Worm (Caenorhabditis elegans): ENCODE results near the gene ets-6.

- TF ChIP-seq nhr-237 (tag; optimal IDR thresholded peaks at IDR 0.05): no peak
- no peak for TF ChIP-seq pha-4 (tag; optimal IDR thresholded peaks at IDR 0.05)
- no peak for TF ChIP-seq lsy-2 (tag; optimal IDR thresholded peaks at IDR 0.05)
- no peak for TF ChIP-seq unc-62 (GFP tag; optimal IDR thresholded peaks at IDR 0.05)
- no peak for TF ChIP-seq nhr-12 (tag; optimal IDR thresholded peaks at IDR 0.05)
- TF ChIP-seq mep-1 (tag; optimal IDR thresholded peaks at IDR 0.05): no peak
- TF ChIP-seq nhr-28 (tag; optimal IDR thresholded peaks at IDR 0.05): no peak
- TF ChIP-seq blmp-1 (tag; optimal IDR thresholded peaks at IDR 0.05): no peak
- TF ChIP-seq ztf-11 (tag; optimal IDR thresholded peaks at IDR 0.05): no peak
- TF ChIP-seq ham-2 (GFP tag; optimal IDR thresholded peaks at IDR 0.05): no peak
- TF ChIP-seq unc-39 (tag; optimal IDR thresholded peaks at IDR 0.05): no peak
- TF ChIP-seq nhr-76 (tag; optimal IDR thresholded peaks at IDR 0.05): no peak
Observed at ce11 chrV:7604858-7605257, 24.5 kb upstream of the ets-6 start, which contains the start of gene clec-213.

All from whole organism, mixed stage, embryonic.